Fruit fly (Drosophila melanogaster) Kc167 (cell line): ENCODE data around the gene Sr-CIII.

Experiments used
- Myc ChIP-seq: fragments of >200 bp; optimal IDR thresholded peaks from 2 replicates; lab custom pipeline; 2017; ENCODE audit warnings: missing external identifiers
- Sin3A ChIP-seq: fragments of >200 bp; optimal IDR thresholded peaks from 2 replicates; lab custom pipeline; 2018; ENCODE audit warnings: missing external identifiers
- h ChIP-seq: fragments of >200 bp; optimal IDR thresholded peaks from 3 replicates; lab custom pipeline; 2018; ENCODE audit warnings: missing external identifiers
- insv ChIP-seq: fragments of >200 bp; optimal IDR thresholded peaks from 3 replicates; lab custom pipeline; 2018; ENCODE audit warnings: missing external identifiers
- psq ChIP-seq: fragments of >200 bp; optimal IDR thresholded peaks from 2 replicates; lab custom pipeline; 2017; ENCODE audit warnings: missing external identifiers
- ttk ChIP-seq: sonication (Bioruptor generic); optimal IDR thresholded peaks from 2 replicates; lab custom pipeline; 2017; ENCODE audit warnings: missing external identifiers

The Sr-CIII gene

DNA sequence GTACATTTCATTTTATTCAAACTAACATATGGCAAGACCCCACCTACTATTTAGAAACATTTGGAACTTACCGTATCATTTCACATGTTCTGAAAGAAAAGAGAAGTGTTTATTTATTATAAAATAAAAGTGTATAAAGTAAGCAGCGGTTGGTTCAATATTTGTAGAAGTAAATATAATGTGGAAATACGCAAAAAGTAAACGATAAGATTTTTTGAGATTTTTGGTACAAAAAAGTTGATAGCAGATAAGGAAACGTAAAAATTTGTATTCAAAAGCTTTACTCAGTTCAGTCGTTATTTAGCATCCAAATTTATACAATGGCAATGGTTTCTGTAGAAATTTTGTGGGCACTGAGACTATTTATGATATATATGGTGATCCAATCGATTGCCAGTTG is at the start of gene Sr-CIII:
Gene Sr-CIII (plus strand): TSS at position 301 of the 400 bp plus-strand sequence.
- TF ChIP-seq psq (lab: Kevin White, UChicago) (no peak), h (lab: Kevin White, UChicago) (no peak), insv (no peak)

DNA sequence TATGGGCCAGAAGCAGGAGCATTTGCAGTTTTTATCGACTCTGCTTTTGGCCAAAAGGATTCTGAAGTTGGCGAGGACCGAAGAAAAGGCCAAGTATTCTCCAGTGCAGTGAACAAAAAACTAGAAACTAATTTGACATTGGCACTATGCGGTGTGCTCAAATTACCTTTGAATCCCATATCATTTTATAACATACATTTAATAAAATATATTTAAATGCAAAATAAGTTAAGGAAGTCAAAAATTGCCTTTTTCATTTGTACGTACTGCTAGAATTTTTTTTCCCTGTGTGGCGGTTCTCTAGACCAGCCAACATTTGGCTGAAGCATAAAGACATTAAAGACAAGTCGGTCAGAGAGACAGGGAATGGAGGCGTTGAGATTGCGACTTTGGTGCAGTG is 49.7 kb upstream of the Sr-CIII start:
- TF ChIP-seq Myc (lab: Kevin White, UChicago) (no peak), insv (no peak), h (lab: Kevin White, UChicago) (no peak), ttk (lab: Kevin White, UChicago) (no peak), psq (lab: Kevin White, UChicago) (no peak), Sin3A (lab: Kevin White, UChicago) (no peak)

DNA sequence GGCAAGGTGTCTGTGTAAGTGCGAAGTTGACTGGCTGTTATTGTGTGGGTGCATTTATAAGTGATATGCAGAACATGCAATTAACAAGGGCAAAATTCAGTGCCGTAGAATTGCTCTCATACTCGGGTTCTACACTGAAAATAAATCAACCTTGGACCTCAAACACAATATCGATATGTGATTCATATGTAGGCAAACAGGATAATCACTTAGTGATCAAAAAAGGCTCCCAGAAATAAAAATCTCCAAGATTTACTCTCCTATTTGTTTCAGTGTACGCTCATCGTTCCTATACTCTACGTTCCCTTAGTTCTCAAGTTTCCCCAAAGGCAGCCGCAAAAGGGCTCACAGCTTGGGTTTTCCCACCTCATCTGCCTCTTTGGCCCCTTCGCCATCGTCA is 48.6 kb upstream of the Sr-CIII start:
- TF ChIP-seq psq (lab: Kevin White, UChicago), result no peak
- TF ChIP-seq ttk (lab: Kevin White, UChicago), result no peak
- TF ChIP-seq insv, result no peak
- TF ChIP-seq Myc (lab: Kevin White, UChicago), result no peak
- no peak for TF ChIP-seq Sin3A (lab: Kevin White, UChicago)
- TF ChIP-seq h (lab: Kevin White, UChicago), result no peak

DNA sequence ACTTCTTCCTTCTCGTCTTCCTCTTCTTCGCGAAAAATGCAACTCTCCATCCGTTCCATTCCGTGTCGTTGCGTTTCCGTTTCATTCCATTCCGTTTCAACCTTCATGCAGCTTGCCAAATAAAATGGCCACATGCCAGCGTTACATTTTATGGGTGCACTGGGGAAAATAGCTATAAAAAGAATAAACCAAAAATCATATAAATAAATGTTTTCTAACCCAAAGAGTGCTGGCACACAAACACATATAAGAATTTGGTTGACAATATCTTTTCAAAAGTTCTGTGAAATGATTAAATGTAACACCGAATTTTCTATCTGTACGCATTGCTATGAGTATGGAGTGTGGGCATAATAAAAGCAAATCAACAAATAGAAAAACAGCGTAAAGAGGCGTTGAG is 44.4 kb upstream of the Sr-CIII start:
- TF ChIP-seq Sin3A (lab: Kevin White, UChicago) (no peak), h (lab: Kevin White, UChicago) (no peak), Myc (lab: Kevin White, UChicago) (no peak)

DNA sequence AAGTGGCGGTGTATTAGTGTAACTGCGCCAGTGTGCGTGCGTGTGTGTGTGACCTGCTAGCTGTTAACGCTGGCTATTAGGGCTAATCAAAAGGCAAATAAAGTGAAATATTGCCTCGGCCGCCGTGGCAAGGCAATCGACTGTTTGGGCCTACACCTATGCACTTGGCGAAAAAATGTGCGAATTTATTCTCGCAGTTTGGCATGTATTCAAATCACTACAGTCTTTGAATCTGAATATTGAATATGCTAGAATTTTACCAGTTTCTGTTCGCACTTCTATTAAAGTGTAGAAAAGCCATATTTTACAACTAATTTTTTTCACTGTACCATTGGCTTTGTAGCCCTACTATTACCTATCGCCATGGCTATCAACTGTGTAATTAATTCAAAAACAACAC is 39.4 kb upstream of the Sr-CIII start:
- TF ChIP-seq Myc (lab: Kevin White, UChicago) (no peak), insv (no peak), Sin3A (lab: Kevin White, UChicago) (no peak), ttk (lab: Kevin White, UChicago) (no peak), h (lab: Kevin White, UChicago) (no peak), psq (lab: Kevin White, UChicago) (no peak)

DNA sequence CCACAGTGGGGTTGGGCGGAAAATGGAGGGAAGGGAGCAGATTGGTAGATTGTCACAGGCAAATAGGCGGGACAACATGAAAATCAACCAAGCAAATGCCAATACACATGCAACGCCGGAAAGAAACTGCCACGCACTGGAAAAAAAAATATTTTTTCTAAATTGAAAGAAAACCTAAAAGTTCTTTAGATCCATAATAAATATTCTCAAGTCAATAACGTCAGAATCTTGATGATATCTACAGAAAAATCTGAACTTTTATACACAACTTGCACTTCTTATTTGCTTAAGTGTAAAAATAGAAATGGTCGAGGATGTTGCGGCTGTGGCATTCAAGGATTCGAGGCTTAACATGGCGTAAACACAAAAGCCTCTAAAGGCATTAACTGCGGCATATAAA is 36.0 kb upstream of the Sr-CIII start:
- no peak for TF ChIP-seq ttk (lab: Kevin White, UChicago)
- TF ChIP-seq Sin3A (lab: Kevin White, UChicago), result no peak
- no peak for TF ChIP-seq insv
- no peak for TF ChIP-seq h (lab: Kevin White, UChicago)
- TF ChIP-seq psq (lab: Kevin White, UChicago), result no peak
- TF ChIP-seq Myc (lab: Kevin White, UChicago), result no peak

DNA sequence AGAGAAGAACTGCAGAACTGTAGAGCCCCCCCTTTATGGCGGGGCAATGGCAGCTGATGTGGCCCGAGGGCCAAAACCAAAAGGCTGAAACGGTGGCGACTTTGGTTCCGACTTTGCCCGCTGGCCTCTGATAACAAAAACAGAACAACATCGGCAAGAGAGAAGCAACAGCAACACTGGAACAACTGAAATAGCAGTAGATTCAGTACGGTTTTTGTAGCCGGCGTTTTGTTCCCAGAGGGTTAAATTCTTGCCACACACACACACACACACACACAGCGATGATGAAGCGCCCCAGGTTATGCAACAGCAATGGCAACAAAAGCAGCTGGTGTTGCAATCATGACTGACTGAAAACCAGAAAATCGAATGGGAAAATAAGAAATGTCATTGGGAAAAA is 30.5 kb upstream of the Sr-CIII start:
- TF ChIP-seq psq (lab: Kevin White, UChicago) (no peak), h (lab: Kevin White, UChicago) (no peak), Sin3A (lab: Kevin White, UChicago) (no peak), insv (no peak), Myc (lab: Kevin White, UChicago) (no peak), ttk (lab: Kevin White, UChicago) (no peak)

DNA sequence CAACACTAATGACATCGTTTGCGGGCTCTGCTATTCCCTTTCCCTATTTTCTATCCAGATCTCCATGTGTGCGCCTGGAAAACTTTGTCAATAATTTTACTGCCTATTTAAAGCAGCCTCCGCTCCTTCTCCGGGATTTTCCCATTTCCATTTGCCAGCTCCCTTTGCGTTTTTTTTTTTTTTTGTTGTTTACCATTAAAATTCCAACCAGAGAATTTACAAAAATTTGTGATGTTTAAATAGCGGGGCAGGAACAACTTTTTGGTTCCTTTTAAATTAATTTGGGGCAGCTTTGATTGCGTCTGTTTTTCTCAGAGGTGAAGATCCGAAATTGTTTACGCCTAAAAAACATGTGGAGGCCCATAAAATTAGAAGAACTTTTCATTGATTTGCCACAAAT is 28.4 kb upstream of the Sr-CIII start:
- TF ChIP-seq Sin3A (lab: Kevin White, UChicago) (no peak), h (lab: Kevin White, UChicago) (no peak), Myc (lab: Kevin White, UChicago) (no peak), ttk (lab: Kevin White, UChicago) (no peak), insv (no peak), psq (lab: Kevin White, UChicago) (no peak)

DNA sequence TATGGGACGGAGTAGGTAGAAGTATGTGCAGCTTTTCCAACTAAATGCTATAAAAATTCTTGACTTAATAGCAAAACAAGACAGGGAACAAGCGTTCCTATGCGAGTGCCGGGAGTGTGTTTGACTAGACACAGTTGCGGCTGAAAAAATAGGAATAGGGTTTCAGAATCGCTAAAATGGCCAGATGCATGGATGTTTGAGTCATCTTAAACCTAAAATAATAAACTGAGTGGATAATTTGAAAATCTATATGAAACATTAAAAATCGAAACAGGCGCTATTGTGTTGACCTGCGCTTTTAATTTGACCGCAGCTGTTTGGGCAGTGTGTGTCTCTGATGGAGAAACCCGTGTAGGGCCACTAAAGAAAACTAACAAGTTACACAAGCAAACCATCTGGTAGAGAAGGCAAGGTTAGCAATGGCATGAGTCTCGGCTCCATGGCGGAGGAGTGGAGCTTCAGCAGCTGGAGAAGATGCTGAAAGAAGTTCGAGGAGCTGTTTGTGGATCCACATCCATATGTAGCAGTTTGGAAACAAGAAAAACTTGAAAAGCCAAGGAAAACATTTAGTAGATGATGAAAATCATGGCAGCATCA is 26.3 kb upstream of the Sr-CIII start:
- TF ChIP-seq insv, result no peak
- no peak for TF ChIP-seq Sin3A (lab: Kevin White, UChicago)
- no peak for TF ChIP-seq psq (lab: Kevin White, UChicago)
- TF ChIP-seq Myc (lab: Kevin White, UChicago), result no peak
- TF ChIP-seq h (lab: Kevin White, UChicago), result no peak
- TF ChIP-seq ttk (lab: Kevin White, UChicago), result no peak

DNA sequence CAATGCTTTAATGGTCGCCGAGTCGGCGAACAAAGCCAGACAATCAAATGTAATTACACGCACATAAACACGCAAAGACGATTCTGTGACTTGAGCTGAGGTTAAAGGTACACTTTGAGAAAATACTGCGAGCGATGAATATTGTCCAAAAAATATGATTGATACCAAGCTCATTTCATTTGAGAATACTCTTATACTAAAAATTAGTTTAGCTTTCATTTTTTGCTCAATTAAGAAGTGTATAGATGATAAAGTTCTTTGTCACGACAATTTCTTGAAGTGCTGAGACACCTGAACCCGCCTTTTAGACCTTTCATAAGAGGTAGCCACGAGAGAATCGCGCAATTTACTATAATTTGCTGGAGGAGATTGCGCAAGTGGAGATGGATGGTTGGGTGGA is 23.6 kb upstream of the Sr-CIII start:
- TF ChIP-seq h (lab: Kevin White, UChicago) (no peak), insv (no peak), Myc (lab: Kevin White, UChicago) (no peak), Sin3A (lab: Kevin White, UChicago) (no peak), ttk (lab: Kevin White, UChicago) (no peak), psq (lab: Kevin White, UChicago) (no peak)

DNA sequence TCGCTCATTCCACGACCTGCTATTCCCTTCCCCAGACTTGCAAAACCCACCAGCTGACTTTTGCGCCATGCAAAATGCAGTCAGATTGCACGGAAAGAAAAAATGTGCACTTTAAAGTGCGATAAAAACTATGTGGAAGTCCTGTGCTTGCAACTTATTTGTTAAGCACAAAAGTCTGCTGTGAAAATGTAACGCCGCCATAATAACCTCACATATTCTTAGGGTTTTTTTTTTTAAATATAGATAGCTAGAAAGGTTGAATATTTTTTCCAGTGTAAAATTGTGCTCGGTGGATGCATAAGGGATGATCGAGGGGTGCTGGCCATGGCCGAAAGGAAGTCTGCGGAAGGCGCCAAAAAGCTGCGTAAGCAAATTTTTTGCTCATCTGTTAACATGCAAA is 10.0 kb upstream of the Sr-CIII start:
- no peak for TF ChIP-seq Myc (lab: Kevin White, UChicago)
- no peak for TF ChIP-seq psq (lab: Kevin White, UChicago)
- no peak for TF ChIP-seq h (lab: Kevin White, UChicago)
- TF ChIP-seq insv, result no peak
- no peak for TF ChIP-seq Sin3A (lab: Kevin White, UChicago)

DNA sequence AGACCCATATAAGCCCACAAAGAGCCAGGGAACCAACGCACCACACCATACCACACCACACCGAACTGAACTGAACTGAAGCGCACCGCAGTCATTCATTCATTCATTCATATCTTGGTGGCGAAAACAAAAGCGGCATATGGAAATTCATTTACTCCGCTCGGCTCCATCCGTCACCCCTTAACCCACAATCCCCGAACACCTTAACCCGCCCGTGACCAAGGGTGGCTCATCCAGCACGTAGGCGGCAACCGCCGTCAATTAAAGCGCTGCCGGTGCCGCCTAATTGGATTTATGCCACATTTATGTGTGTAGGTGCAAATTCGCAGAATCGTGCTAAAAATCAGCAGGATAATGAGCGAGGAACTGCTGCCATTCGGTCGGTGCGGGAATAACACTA is 3.5 kb upstream of the Sr-CIII start:
- TF ChIP-seq insv, result no peak
- TF ChIP-seq Sin3A (lab: Kevin White, UChicago), result no peak
